Worm (Caenorhabditis elegans): ENCODE measurements around the gene D2096.12.

- TF ChIP-seq nhr-28 (tag; optimal IDR thresholded peaks at IDR 0.05) (no peak), lin-13 (tag; optimal IDR thresholded peaks at IDR 0.05) (peak; percentile 61), nhr-237 (tag; optimal IDR thresholded peaks at IDR 0.05) (peak; percentile 31), mls-2 (tag; optimal IDR thresholded peaks at IDR 0.05) (no peak), sptf-1 (tag; optimal IDR thresholded peaks at IDR 0.05) (no peak), drap-1 (GFP tag; optimal IDR thresholded peaks at IDR 0.05) (no peak), pha-4 (tag; optimal IDR thresholded peaks at IDR 0.05) (peak; percentile 60), nhr-12 (tag; optimal IDR thresholded peaks at IDR 0.05) (no peak), ces-1 (GFP tag; optimal IDR thresholded peaks at IDR 0.05) (peak; percentile 42), unc-62 (GFP tag; optimal IDR thresholded peaks at IDR 0.05) (no peak), blmp-1 (tag; optimal IDR thresholded peaks at IDR 0.05) (no peak), elt-1 (tag; optimal IDR thresholded peaks at IDR 0.05; ENCODE audit: borderline replicate concordance, insufficient read depth) (no peak), hlh-1 (tag; optimal IDR thresholded peaks at IDR 0.05) (no peak), ztf-11 (tag; optimal IDR thresholded peaks at IDR 0.05) (no peak)
These were observed 16.0 kb downstream of the D2096.12 start, which contains the start of gene nap-1 for ce11 chrIV:8379278-8379677.

Data from whole organism, mixed stage, embryonic.